Worm (Caenorhabditis elegans) whole organism, early embryonic: ENCODE measurements around the gene nac-1.

Experiments used
- B0310.2 ChIP-seq: sonication (generic microtip); optimal IDR thresholded peaks from 2 replicates; lab custom pipeline; 2016; ENCODE audit warnings: mild to moderate bottlenecking, missing genetic modification characterization, missing compliant biosample characterization
- F13C5.2 ChIP-seq: sonication (generic microtip); optimal IDR thresholded peaks from 2 replicates; lab custom pipeline; 2017; ENCODE audit warnings: mild to moderate bottlenecking, missing genetic modification characterization, inconsistent platforms, missing compliant biosample characterization
- ama-1 ChIP-seq: fragments of 150-350 bp; optimal IDR thresholded peaks from 2 replicates; lab custom pipeline; 2014
- ceh-36 ChIP-seq: sonication (generic microtip); optimal IDR thresholded peaks from 2 replicates; lab custom pipeline; 2016; ENCODE audit warnings: missing genetic modification characterization, inconsistent platforms, missing compliant biosample characterization
- flt-1 ChIP-seq: fragments of 200-800 bp; sonication (Bioruptor generic); IDR thresholded peaks from 2 replicates; pipeline ENCODE4 v1.3.6; 2022; ENCODE audit warnings: missing genetic modification characterization, missing compliant biosample characterization
- hmbx-1 ChIP-seq: sonication (generic microtip); optimal IDR thresholded peaks from 2 replicates; lab custom pipeline; 2016; ENCODE audit warnings: mild to moderate bottlenecking, missing genetic modification characterization, missing compliant biosample characterization
- pes-1 ChIP-seq: fragments of 200-800 bp; sonication (Bioruptor generic); IDR thresholded peaks from 2 replicates; pipeline ENCODE4 v1.3.6; 2022; ENCODE audit warnings: missing genetic modification reagents, missing genetic modification characterization, missing compliant biosample characterization
- scrt-1 ChIP-seq: fragments of 200-800 bp; sonication (Bioruptor generic); IDR thresholded peaks from 2 replicates; pipeline ENCODE4 v1.3.6; 2022; ENCODE audit warnings: missing genetic modification characterization, missing compliant biosample characterization

ce11 chrX:14898205-14898604 is 3.3 kb downstream of the nac-1 start, which contains the start of gene lips-8:
- TF ChIP-seq flt-1 (no peak), F13C5.2 (tag; lab: Kevin White, UChicago) (no peak), scrt-1 (GFP tag; lab: Robert Waterston, UW) (no peak), ceh-36 (tag; lab: Kevin White, UChicago) (no peak), ama-1 (lab: Kevin White, UChicago) (no peak), B0310.2 (tag; lab: Kevin White, UChicago) (no peak), hmbx-1 (tag; lab: Kevin White, UChicago) (no peak), pes-1 (GFP tag; lab: Robert Waterston, UW) (no peak)
